Fruit fly (Drosophila melanogaster) whole organism, embryonic: Measurements from ENCODE around the gene CG13364.

Experiments
- Adf1 ChIP-seq: fragments of 200-800 bp; sonication (Bioruptor generic); IDR thresholded peaks from 2 replicates; pipeline ENCODE4 v1.3.6; 2022; ENCODE audit warnings: missing biosample characterization, missing genetic modification characterization
- CG10959 ChIP-seq: fragments of 200-800 bp; sonication (Bioruptor generic); IDR thresholded peaks from 2 replicates; pipeline ENCODE4 v1.3.6; 2022; ENCODE audit warnings: missing biosample characterization, missing genetic modification characterization
- CG12391 ChIP-seq: fragments of 200-800 bp; sonication (Bioruptor generic); optimal IDR thresholded peaks from 3 replicates; lab custom pipeline; 2018; ENCODE audit warnings: missing biosample characterization, mild to moderate bottlenecking, missing genetic modification characterization, moderate library complexity
- CG13624 ChIP-seq: fragments of 200-800 bp; sonication (Bioruptor generic); optimal IDR thresholded peaks from 2 replicates; lab custom pipeline; 2016; ENCODE audit warnings: missing biosample characterization, missing genetic modification characterization
- CG14050 ChIP-seq: fragments of 200-800 bp; sonication (Bioruptor generic); IDR thresholded peaks from 3 replicates; pipeline ENCODE4 v1.3.6; 2022; ENCODE audit warnings: missing biosample characterization, missing genetic modification characterization
- CG16815 ChIP-seq: fragments of 200-800 bp; sonication (Bioruptor generic); optimal IDR thresholded peaks from 3 replicates; lab custom pipeline; 2017; ENCODE audit warnings: missing biosample characterization, mild to moderate bottlenecking, missing genetic modification characterization
- CG16863 ChIP-seq: fragments of 200-800 bp; sonication (Bioruptor generic); optimal IDR thresholded peaks from 3 replicates; lab custom pipeline; 2016; ENCODE audit warnings: missing biosample characterization, missing genetic modification characterization
- CG17186 ChIP-seq: fragments of 200-800 bp; sonication (Bioruptor generic); optimal IDR thresholded peaks from 3 replicates; lab custom pipeline; 2017; ENCODE audit warnings: missing biosample characterization, missing genetic modification reagents, missing genetic modification characterization
- CG17361 ChIP-seq: fragments of 200-800 bp; sonication (Bioruptor generic); IDR thresholded peaks from 3 replicates; pipeline ENCODE4 v1.3.6; 2022; ENCODE audit warnings: missing biosample characterization, missing genetic modification characterization
- CG17802 ChIP-seq: fragments of 200-800 bp; sonication (Bioruptor generic); optimal IDR thresholded peaks from 2 replicates; lab custom pipeline; 2018; ENCODE audit warnings: missing biosample characterization, mild to moderate bottlenecking, missing genetic modification characterization, moderate library complexity
- CG18011 ChIP-seq: fragments of 200-800 bp; sonication (Bioruptor generic); optimal IDR thresholded peaks from 2 replicates; lab custom pipeline; 2017; ENCODE audit warnings: missing biosample characterization, missing genetic modification characterization, mild to moderate bottlenecking, moderate library complexity, missing genotype
- CG2889 ChIP-seq: fragments of 200-800 bp; sonication (Bioruptor generic); IDR thresholded peaks from 3 replicates; pipeline ENCODE4 v1.3.6; 2022; ENCODE audit warnings: missing biosample characterization, missing genetic modification characterization
- CG31224 ChIP-seq: fragments of 200-800 bp; sonication (Bioruptor generic); IDR thresholded peaks from 2 replicates; pipeline ENCODE4 v1.3.6; 2022; ENCODE audit warnings: missing biosample characterization, missing genetic modification characterization
- CG3838 ChIP-seq: fragments of 200-800 bp; sonication (Bioruptor generic); optimal IDR thresholded peaks from 3 replicates; lab custom pipeline; 2016; ENCODE audit warnings: missing biosample characterization, missing genetic modification characterization
- CG42726 ChIP-seq: fragments of 200-800 bp; sonication (Bioruptor generic); IDR thresholded peaks from 2 replicates; pipeline ENCODE4 v1.3.6; 2022; ENCODE audit warnings: missing biosample characterization, missing genetic modification characterization; ENCODE audit not compliant: partially characterized antibody
- CG5180 ChIP-seq: fragments of 200-800 bp; sonication (Bioruptor generic); optimal IDR thresholded peaks from 3 replicates; lab custom pipeline; 2017; ENCODE audit warnings: missing biosample characterization, missing genetic modification characterization, mild to moderate bottlenecking, moderate library complexity, missing genetic modification reagents
- CG6175 ChIP-seq: fragments of 200-800 bp; sonication (Bioruptor generic); IDR thresholded peaks from 3 replicates; pipeline ENCODE4 v1.3.6; 2022; ENCODE audit warnings: missing biosample characterization, missing genetic modification characterization
- CG6272 ChIP-seq: fragments of 200-800 bp; sonication (Bioruptor generic); IDR thresholded peaks from 2 replicates; pipeline ENCODE4 v1.3.6; 2022; ENCODE audit warnings: missing biosample characterization, missing genetic modification characterization
- CG6765 ChIP-seq: fragments of 200-800 bp; sonication (Bioruptor generic); optimal IDR thresholded peaks from 3 replicates; lab custom pipeline; 2017; ENCODE audit warnings: missing biosample characterization, mild to moderate bottlenecking, missing genetic modification characterization
- CG8281 ChIP-seq: fragments of 200-800 bp; sonication (Bioruptor generic); optimal IDR thresholded peaks from 2 replicates; lab custom pipeline; 2018; ENCODE audit warnings: missing biosample characterization, mild to moderate bottlenecking, missing genetic modification characterization, moderate library complexity
- CG9932 ChIP-seq: fragments of 200-800 bp; sonication (Bioruptor generic); IDR thresholded peaks from 2 replicates; pipeline ENCODE4 v1.3.6; 2022; ENCODE audit warnings: missing biosample characterization, missing genetic modification characterization
- Dbx ChIP-seq: fragments of 200-800 bp; sonication (Bioruptor generic); IDR thresholded peaks from 3 replicates; pipeline ENCODE4 v1.3.6; 2022; ENCODE audit warnings: missing biosample characterization, missing genetic modification characterization
- Dp ChIP-seq: fragments of 200-800 bp; sonication (Bioruptor generic); optimal IDR thresholded peaks from 2 replicates; lab custom pipeline; 2018; ENCODE audit warnings: missing biosample characterization, mild to moderate bottlenecking, missing genetic modification characterization, moderate library complexity
- Elba2 ChIP-seq: fragments of 200-800 bp; sonication (Bioruptor generic); optimal IDR thresholded peaks from 3 replicates; lab custom pipeline; 2016; ENCODE audit warnings: missing biosample characterization, missing genetic modification characterization
- Ets97D ChIP-seq: fragments of 200-800 bp; sonication (Bioruptor generic); optimal IDR thresholded peaks from 3 replicates; lab custom pipeline; 2016; ENCODE audit warnings: missing biosample characterization, missing genetic modification characterization
- Fer1 ChIP-seq: fragments of 200-800 bp; sonication (Bioruptor generic); optimal IDR thresholded peaks from 2 replicates; lab custom pipeline; 2017; ENCODE audit warnings: missing biosample characterization, mild to moderate bottlenecking, missing genetic modification characterization
- Hr78 ChIP-seq, 2 experiments: fragments of 200-800 bp in 1 of 2; fragments of >200 bp in 1 of 2; sonication (Bioruptor generic) in 1 of 2; optimal IDR thresholded peaks; 2 replicates each; lab custom pipeline; 2017 to 2019; ENCODE audit warnings: missing biosample characterization in 2 of 2, missing genetic modification characterization in 2 of 2, mild to moderate bottlenecking in 1 of 2, moderate library complexity in 1 of 2
- Lpt ChIP-seq: fragments of >200 bp; optimal IDR thresholded peaks from 2 replicates; lab custom pipeline; 2018; ENCODE audit warnings: missing biosample characterization, missing genetic modification characterization
- NC2α ChIP-seq: fragments of 200-800 bp; sonication (Bioruptor generic); optimal IDR thresholded peaks from 2 replicates; lab custom pipeline; 2016; ENCODE audit warnings: missing biosample characterization, missing genetic modification characterization
- aop ChIP-seq: fragments of 200-800 bp; sonication (Bioruptor generic); IDR thresholded peaks from 2 replicates; pipeline ENCODE4 v1.3.6; 2022; ENCODE audit warnings: missing biosample characterization, missing genetic modification characterization
- ap ChIP-seq: fragments of 200-800 bp; sonication (Bioruptor generic); IDR thresholded peaks from 2 replicates; pipeline ENCODE4 v1.3.6; 2022; ENCODE audit warnings: missing biosample characterization, missing genetic modification characterization
- az2 ChIP-seq: fragments of 200-800 bp; sonication (Bioruptor generic); optimal IDR thresholded peaks from 3 replicates; lab custom pipeline; 2016; ENCODE audit warnings: missing biosample characterization, missing genetic modification characterization
- cas ChIP-seq: fragments of 200-800 bp; sonication (Bioruptor generic); IDR thresholded peaks from 2 replicates; pipeline ENCODE4 v1.3.6; 2022; ENCODE audit warnings: missing biosample characterization, missing genetic modification characterization
- cato ChIP-seq: fragments of 200-800 bp; sonication (Bioruptor generic); optimal IDR thresholded peaks from 2 replicates; lab custom pipeline; 2016; ENCODE audit warnings: missing biosample characterization, missing genetic modification characterization, borderline replicate concordance
- caup ChIP-seq: fragments of 200-800 bp; sonication (Bioruptor generic); optimal IDR thresholded peaks from 3 replicates; lab custom pipeline; 2017; ENCODE audit warnings: missing biosample characterization, mild to moderate bottlenecking, missing genetic modification characterization, moderate library complexity; ENCODE audit not compliant: severe bottlenecking
- corto ChIP-seq: fragments of 200-800 bp; sonication (Bioruptor generic); optimal IDR thresholded peaks from 2 replicates; lab custom pipeline; 2016; ENCODE audit warnings: missing biosample characterization, mild to moderate bottlenecking, missing genetic modification characterization, moderate library complexity
- fd102C ChIP-seq: fragments of 200-800 bp; sonication (Bioruptor generic); optimal IDR thresholded peaks from 2 replicates; lab custom pipeline; 2018; ENCODE audit warnings: missing biosample characterization, mild to moderate bottlenecking, missing genetic modification characterization, moderate library complexity
- gsb-n ChIP-seq: fragments of 200-800 bp; sonication (Bioruptor generic); optimal IDR thresholded peaks from 3 replicates; lab custom pipeline; 2018; ENCODE audit warnings: missing biosample characterization, mild to moderate bottlenecking, missing genetic modification characterization
- insv ChIP-seq, 2 experiments: fragments of 200-800 bp; sonication (Bioruptor generic); optimal IDR thresholded peaks; 3 replicates each; lab custom pipeline; 2016 to 2018; ENCODE audit warnings: missing biosample characterization in 2 of 2, missing genetic modification characterization in 2 of 2
- kni ChIP-seq: fragments of 200-800 bp; sonication (Bioruptor generic); optimal IDR thresholded peaks from 3 replicates; lab custom pipeline; 2017; ENCODE audit warnings: mild to moderate bottlenecking, missing biosample characterization, missing genetic modification reagents, missing genetic modification characterization
- knrl ChIP-seq: fragments of 200-800 bp; sonication (Bioruptor generic); IDR thresholded peaks from 3 replicates; pipeline ENCODE4 v1.3.6; 2022; ENCODE audit warnings: missing biosample characterization, missing genetic modification characterization; ENCODE audit not compliant: partially characterized antibody
- pan ChIP-seq, 4 experiments: fragments of >200 bp in 3 of 4; fragments of 200-800 bp in 1 of 4; sonication (Bioruptor generic) in 1 of 4; optimal IDR thresholded peaks in 3 of 4; IDR thresholded peaks in 1 of 4; 2 replicates each; pipeline versions ENCODE4 v1.3.6 to Lab custom; 2017 to 2022; ENCODE audit warnings: missing biosample characterization in 2 of 4, missing genetic modification characterization in 2 of 4, mixed read lengths in 1 of 4
- sc ChIP-seq, 3 experiments: fragments of >200 bp in 2 of 3; fragments of 200-800 bp in 1 of 3; sonication (Bioruptor generic) in 1 of 3; optimal IDR thresholded peaks; 2 replicates in 2 of 3; 3 replicates in 1 of 3; lab custom pipeline; 2017; ENCODE audit warnings: mild to moderate bottlenecking in 1 of 3, missing biosample characterization in 1 of 3, missing genetic modification characterization in 1 of 3, missing genetic modification reagents in 1 of 3
- stwl ChIP-seq: fragments of 200-800 bp; sonication (Bioruptor generic); optimal IDR thresholded peaks from 3 replicates; lab custom pipeline; 2018; ENCODE audit warnings: missing biosample characterization, mild to moderate bottlenecking, missing genetic modification characterization, moderate library complexity
- unpg ChIP-seq: fragments of 200-800 bp; sonication (Bioruptor generic); optimal IDR thresholded peaks from 3 replicates; lab custom pipeline; 2018; ENCODE audit warnings: missing biosample characterization, mild to moderate bottlenecking, missing genetic modification characterization, moderate library complexity
- vfl ChIP-seq: fragments of 200-800 bp; sonication (Bioruptor generic); optimal IDR thresholded peaks from 2 replicates; lab custom pipeline; 2016; ENCODE audit warnings: missing biosample characterization, missing genetic modification characterization
- vvl ChIP-seq: fragments of 200-800 bp; sonication (Bioruptor generic); IDR thresholded peaks from 2 replicates; pipeline ENCODE4 v1.3.6; 2022; ENCODE audit warnings: missing biosample characterization, missing genetic modification characterization
- wdn ChIP-seq: fragments of 200-800 bp; sonication (Bioruptor generic); IDR thresholded peaks from 2 replicates; pipeline ENCODE4 v1.3.6; 2022; ENCODE audit warnings: missing biosample characterization, missing genetic modification characterization
- zfh2 ChIP-seq: fragments of 200-800 bp; sonication (Bioruptor generic); optimal IDR thresholded peaks from 2 replicates; lab custom pipeline; 2016; ENCODE audit warnings: missing biosample characterization, missing genetic modification characterization

The CG13364 gene

DNA sequence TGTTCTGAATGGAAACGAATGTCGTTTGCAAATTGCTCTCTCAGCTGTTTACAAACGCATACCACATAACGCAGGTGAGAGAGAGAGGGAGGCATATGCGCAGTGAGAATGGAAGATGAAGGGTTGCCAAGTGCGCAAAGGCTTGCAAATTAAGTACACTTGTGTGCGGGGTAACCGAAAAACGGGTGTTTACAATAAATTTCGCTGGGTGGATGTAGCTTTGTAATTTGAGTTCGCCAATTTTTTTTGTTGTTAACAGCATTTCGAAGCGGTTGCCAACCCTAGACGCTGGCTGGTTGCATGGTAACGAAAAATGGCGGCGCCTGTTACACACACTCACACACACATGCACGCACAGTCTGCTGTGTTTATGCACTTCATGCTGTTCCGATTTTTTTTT, 29.9 kb upstream of the CG13364 start (continued):
- TF ChIP-seq CG3838 (GFP tag; lab: Kevin White, UChicago) (peak; percentile 57), Dp (GFP tag; lab: Kevin White, UChicago) (peak; percentile 8), CG17361 (GFP tag; lab: Robert Waterston, UW) (peak; percentile 90), Dbx (GFP tag; lab: Robert Waterston, UW) (peak; percentile 95), cato (peak; percentile 90), gsb-n (peak; percentile 90), kni (GFP tag; lab: Kevin White, UChicago) (peak; percentile 92), CG10959 (GFP tag; lab: Robert Waterston, UW) (peak; percentile 93), Fer1 (GFP tag; lab: Kevin White, UChicago) (peak; percentile 95), CG5180 (peak; percentile 89), CG6175 (peak; percentile 94), vfl (GFP tag; lab: Kevin White, UChicago) (peak; percentile 89), CG6272 (GFP tag; lab: Robert Waterston, UW) (peak; percentile 89), CG16863 (GFP tag; lab: Kevin White, UChicago) (peak; percentile 94), CG9932 (GFP tag; lab: Robert Waterston, UW) (peak; percentile 95), knrl (GFP tag; lab: Robert Waterston, UW) (peak; percentile 21; the same call in 1 of the 3 replicates), CG13624 (GFP tag; lab: Kevin White, UChicago) (peak; percentile 97), Adf1 (GFP tag; lab: Robert Waterston, UW) (peak; percentile 69), CG14050 (GFP tag; lab: Robert Waterston, UW) (peak; percentile 94), fd102C (peak; percentile 45), wdn (GFP tag; lab: Robert Waterston, UW) (peak; percentile 95), CG31224 (GFP tag; lab: Robert Waterston, UW) (peak; percentile 90), CG12391 (tag; lab: Kevin White, UChicago) (peak; percentile 94), aop (GFP tag; lab: Robert Waterston, UW) (peak; percentile 85), ap (GFP tag; lab: Robert Waterston, UW) (peak; percentile 95), CG6765 (GFP tag; lab: Kevin White, UChicago) (peak; percentile 86), insv (GFP tag; optimal IDR thresholded peaks at IDR 0.05; lab: Kevin White, UChicago) (peak; percentile 26 to 74), Hr78 (GFP tag; optimal IDR thresholded peaks at IDR 0.05; lab: Kevin White, UChicago) (peak in 1 of 2 experiments; percentile 76), sc (optimal IDR thresholded peaks at IDR 0.05; lab: Kevin White, UChicago) (no peak), sc (GFP tag; optimal IDR thresholded peaks at IDR 0.05; lab: Kevin White, UChicago) (peak; percentile 90), Lpt (no peak), CG18011 (peak; percentile 81), stwl (tag; lab: Kevin White, UChicago) (peak; percentile 30), cas (GFP tag; lab: Robert Waterston, UW) (peak; percentile 89), caup (peak; percentile 97), CG17186 (GFP tag; lab: Kevin White, UChicago) (peak; percentile 89), az2 (peak; percentile 94), CG42726 (no peak), CG16815 (GFP tag; lab: Kevin White, UChicago) (peak; percentile 90), Ets97D (peak; percentile 71), vvl (GFP tag; lab: Robert Waterston, UW) (peak; percentile 98), CG8281 (tag; lab: Kevin White, UChicago) (peak; percentile 79), CG17802 (peak; percentile 80), Elba2 (GFP tag; lab: Kevin White, UChicago) (peak; percentile 23), corto (peak; percentile 90), CG2889 (GFP tag; lab: Robert Waterston, UW) (peak; percentile 92), zfh2 (GFP tag; lab: Kevin White, UChicago) (peak; percentile 92), pan (optimal IDR thresholded peaks at IDR 0.05; lab: Kevin White, UChicago) (no peak), pan (GFP tag; optimal IDR thresholded peaks at IDR 0.05 in 1 of 2, IDR thresholded peaks at IDR 0.05 in 1 of 2) (peak in 1 of 2 experiments; percentile 98), NC2α (GFP tag; lab: Kevin White, UChicago) (peak; percentile 80), unpg (GFP tag; lab: Kevin White, UChicago) (peak; percentile 96)
